Worm (Caenorhabditis elegans) whole organism, midembryonic: Measurements from ENCODE around the gene srz-20.

ENCODE experiments used
- cog-1 ChIP-seq: sonication (generic microtip); optimal IDR thresholded peaks from 2 replicates; lab custom pipeline; 2016; ENCODE audit warnings: missing genetic modification characterization, missing compliant biosample characterization
- flt-1 ChIP-seq: fragments of 200-800 bp; sonication (Bioruptor generic); IDR thresholded peaks from 2 replicates; pipeline ENCODE4 v1.3.6; 2022; ENCODE audit warnings: missing genetic modification characterization, missing compliant biosample characterization
- klf-2 ChIP-seq: fragments of 200-800 bp; sonication (Bioruptor generic); conservative IDR thresholded peaks from 2 replicates; pipeline ENCODE4 v1.3.6; 2022; ENCODE audit warnings: missing genetic modification reagents, missing genetic modification characterization, missing compliant biosample characterization
- med-1 ChIP-seq: sonication (generic microtip); optimal IDR thresholded peaks from 2 replicates; lab custom pipeline; 2017; ENCODE audit warnings: missing genetic modification characterization, mild to moderate bottlenecking, missing compliant biosample characterization, antibody characterized with exemption, missing genetic modification reagents; ENCODE audit not compliant: insufficient read depth
- ref-1 ChIP-seq: fragments of 200-800 bp; sonication (Bioruptor generic); conservative IDR thresholded peaks from 2 replicates; pipeline ENCODE4 v1.3.6; 2022; ENCODE audit warnings: missing genetic modification reagents, missing genetic modification characterization, missing compliant biosample characterization
- ztf-23 ChIP-seq: fragments of 200-800 bp; sonication (Bioruptor generic); IDR thresholded peaks from 2 replicates; pipeline ENCODE4 v1.3.6; 2022; ENCODE audit warnings: missing genetic modification reagents, missing genetic modification characterization, missing compliant biosample characterization

DNA sequence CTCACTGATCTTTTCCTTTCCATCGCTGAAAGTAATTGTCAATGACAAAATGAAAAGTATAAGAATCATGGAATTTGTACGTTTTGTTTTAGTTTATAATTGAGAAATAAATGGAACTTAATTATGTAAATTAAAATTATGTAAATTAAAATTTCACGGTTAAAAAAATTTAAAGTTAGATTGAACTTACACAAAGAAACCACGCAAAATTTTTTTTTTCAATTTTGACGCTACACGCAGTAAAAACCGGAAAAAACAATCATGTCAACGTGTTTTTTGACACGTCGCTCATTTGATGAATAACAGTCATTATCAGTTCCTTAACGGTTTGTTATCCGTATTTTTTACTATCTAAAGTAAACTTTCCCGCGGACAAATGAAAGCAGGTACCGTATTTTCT, 34.3 kb upstream of the srz-20 start, which contains the start of the genes F37C4.8 and oac-23:
- no peak for TF ChIP-seq ztf-23
- no peak for TF ChIP-seq flt-1
- no peak for TF ChIP-seq ref-1 (GFP tag; lab: Robert Waterston, UW)
- no peak for TF ChIP-seq klf-2 (GFP tag; lab: Robert Waterston, UW)
- no peak for TF ChIP-seq med-1
- TF ChIP-seq cog-1 = no peak
